Fruit fly (Drosophila melanogaster) whole organism, prepupa: ENCODE results near the gene CG33777.

Source experiments
- Blimp-1 ChIP-seq: fragments of 200-800 bp; sonication (Bioruptor generic); optimal IDR thresholded peaks from 3 replicates; lab custom pipeline; 2017; ENCODE audit warnings: missing biosample characterization, missing genetic modification characterization, mild to moderate bottlenecking, moderate library complexity, missing genetic modification reagents
- CG10631 ChIP-seq: fragments of 200-800 bp; sonication (Bioruptor generic); optimal IDR thresholded peaks from 2 replicates; lab custom pipeline; 2016; ENCODE audit warnings: missing biosample characterization, missing genetic modification characterization
- CG10669 ChIP-seq: fragments of 200-800 bp; sonication (Bioruptor generic); optimal IDR thresholded peaks from 3 replicates; lab custom pipeline; 2018; ENCODE audit warnings: missing biosample characterization, mild to moderate bottlenecking, missing genetic modification characterization, moderate library complexity
- CG11294 ChIP-seq: fragments of 200-800 bp; sonication (Bioruptor generic); IDR thresholded peaks from 2 replicates; pipeline ENCODE4 v1.3.6; 2022; ENCODE audit warnings: missing biosample characterization, missing genetic modification characterization
- CG11762 ChIP-seq: fragments of 200-800 bp; sonication (Bioruptor generic); optimal IDR thresholded peaks from 3 replicates; lab custom pipeline; 2016; ENCODE audit warnings: missing biosample characterization, missing genetic modification characterization; ENCODE audit not compliant: insufficient read depth
- CG11902 ChIP-seq: fragments of 200-800 bp; sonication (Bioruptor generic); optimal IDR thresholded peaks from 3 replicates; lab custom pipeline; 2016; ENCODE audit warnings: missing biosample characterization, missing genetic modification characterization
- CG15336 ChIP-seq: fragments of 200-800 bp; sonication (Bioruptor generic); IDR thresholded peaks from 2 replicates; pipeline ENCODE4 v1.3.6; 2022; ENCODE audit warnings: missing biosample characterization, missing genetic modification characterization
- CG16779 ChIP-seq: fragments of 200-800 bp; sonication (Bioruptor generic); optimal IDR thresholded peaks from 3 replicates; lab custom pipeline; 2017; ENCODE audit warnings: missing biosample characterization, mild to moderate bottlenecking, missing genetic modification characterization
- CG3032 ChIP-seq: fragments of 200-800 bp; optimal IDR thresholded peaks from 2 replicates; lab custom pipeline; 2019; ENCODE audit warnings: missing biosample characterization, mild to moderate bottlenecking, missing genetic modification characterization, moderate library complexity
- CG31627 ChIP-seq: fragments of 200-800 bp; sonication (Bioruptor generic); optimal IDR thresholded peaks from 3 replicates; lab custom pipeline; 2016; ENCODE audit warnings: missing biosample characterization, missing genetic modification characterization
- CG32006 ChIP-seq: fragments of 200-800 bp; sonication (Bioruptor generic); optimal IDR thresholded peaks from 3 replicates; lab custom pipeline; 2017; ENCODE audit warnings: missing biosample characterization, mild to moderate bottlenecking, missing genetic modification characterization
- CG3919 ChIP-seq: fragments of 200-800 bp; sonication (Bioruptor generic); optimal IDR thresholded peaks from 3 replicates; lab custom pipeline; 2016; ENCODE audit warnings: missing biosample characterization, missing genetic modification characterization
- CG6163 ChIP-seq: fragments of 200-800 bp; sonication (Bioruptor generic); IDR thresholded peaks from 3 replicates; pipeline ENCODE4 v1.3.6; 2022; ENCODE audit warnings: missing biosample characterization, missing genetic modification characterization
- CG6276 ChIP-seq: fragments of 200-800 bp; sonication (Bioruptor generic); optimal IDR thresholded peaks from 2 replicates; lab custom pipeline; 2017; ENCODE audit warnings: missing biosample characterization, mild to moderate bottlenecking, missing genetic modification characterization
- CG6792 ChIP-seq: fragments of 200-800 bp; sonication (Bioruptor generic); optimal IDR thresholded peaks from 3 replicates; lab custom pipeline; 2016; ENCODE audit warnings: missing biosample characterization, missing genetic modification characterization
- CG6808 ChIP-seq: fragments of 200-800 bp; sonication (Bioruptor generic); optimal IDR thresholded peaks from 3 replicates; lab custom pipeline; 2017; ENCODE audit warnings: missing biosample characterization, missing genetic modification characterization, mild to moderate bottlenecking, moderate library complexity, missing genetic modification reagents
- CG6854 ChIP-seq: fragments of 200-800 bp; sonication (Bioruptor generic); optimal IDR thresholded peaks from 2 replicates; lab custom pipeline; 2017; ENCODE audit warnings: missing biosample characterization, mild to moderate bottlenecking, missing genetic modification characterization
- CG7368 ChIP-seq: fragments of 200-800 bp; sonication (Bioruptor generic); optimal IDR thresholded peaks from 3 replicates; lab custom pipeline; 2016; ENCODE audit warnings: missing biosample characterization, missing genetic modification characterization
- CG8119 ChIP-seq: fragments of 200-800 bp; sonication (Bioruptor generic); IDR thresholded peaks from 3 replicates; pipeline ENCODE4 v1.3.6; 2022; ENCODE audit warnings: missing biosample characterization, missing genetic modification characterization
- CG8319 ChIP-seq: fragments of 200-800 bp; sonication (Bioruptor generic); optimal IDR thresholded peaks from 3 replicates; lab custom pipeline; 2016; ENCODE audit warnings: missing biosample characterization, missing genetic modification characterization
- CG9139 ChIP-seq: fragments of 200-800 bp; sonication (Bioruptor generic); optimal IDR thresholded peaks from 3 replicates; lab custom pipeline; 2017; ENCODE audit warnings: missing biosample characterization, mild to moderate bottlenecking, missing genetic modification characterization
- Eip78C ChIP-seq: fragments of 200-800 bp; sonication (Bioruptor generic); peaks from one replicate; lab custom pipeline; 2016; ENCODE audit warnings: missing biosample characterization, missing genetic modification characterization
- Eip93F ChIP-seq: fragments of 200-800 bp; sonication (Bioruptor generic); optimal IDR thresholded peaks from 2 replicates; lab custom pipeline; 2016; ENCODE audit warnings: missing biosample characterization, mild to moderate bottlenecking, missing genetic modification characterization
- Ets96B ChIP-seq: fragments of 200-800 bp; optimal IDR thresholded peaks from 2 replicates; lab custom pipeline; 2019; ENCODE audit warnings: missing biosample characterization, mild to moderate bottlenecking, missing genetic modification characterization, moderate library complexity
- Gug ChIP-seq: fragments of 200-800 bp; sonication (Bioruptor generic); IDR thresholded peaks from 2 replicates; pipeline ENCODE4 v1.3.6; 2022; ENCODE audit warnings: missing biosample characterization, missing genetic modification characterization
- Hr38 ChIP-seq: sonication (Bioruptor generic); optimal IDR thresholded peaks from 2 replicates; lab custom pipeline; 2016; ENCODE audit warnings: missing biosample characterization, missing genetic modification characterization
- Hr39 ChIP-seq: fragments of 200-800 bp; sonication (Bioruptor generic); optimal IDR thresholded peaks from 2 replicates; lab custom pipeline; 2016; ENCODE audit warnings: missing biosample characterization, missing genetic modification characterization
- Hr4 ChIP-seq: fragments of 200-800 bp; sonication (Bioruptor generic); optimal IDR thresholded peaks from 3 replicates; lab custom pipeline; 2016; ENCODE audit warnings: missing biosample characterization, missing genetic modification characterization
- Met ChIP-seq: fragments of 200-800 bp; sonication (Bioruptor generic); optimal IDR thresholded peaks from 3 replicates; lab custom pipeline; 2016; ENCODE audit warnings: missing biosample characterization, missing genetic modification characterization
- OdsH ChIP-seq: fragments of 200-800 bp; sonication (Bioruptor generic); optimal IDR thresholded peaks from 3 replicates; lab custom pipeline; 2016; ENCODE audit warnings: missing biosample characterization, missing genetic modification characterization
- Smox ChIP-seq: fragments of 200-800 bp; sonication (Bioruptor generic); optimal IDR thresholded peaks from 3 replicates; lab custom pipeline; 2016; ENCODE audit warnings: missing biosample characterization, missing genetic modification characterization
- Sox102F ChIP-seq: fragments of 200-800 bp; sonication (Bioruptor generic); optimal IDR thresholded peaks from 2 replicates; lab custom pipeline; 2016; ENCODE audit warnings: missing biosample characterization, mild to moderate bottlenecking, missing genetic modification characterization
- Sox14 ChIP-seq: fragments of 200-800 bp; sonication (Bioruptor generic); optimal IDR thresholded peaks from 3 replicates; lab custom pipeline; 2016; ENCODE audit warnings: missing biosample characterization, missing genetic modification characterization
- Sox15 ChIP-seq: fragments of 200-800 bp; sonication (Bioruptor generic); optimal IDR thresholded peaks from 3 replicates; lab custom pipeline; 2016; ENCODE audit warnings: missing biosample characterization, missing genetic modification characterization
- achi ChIP-seq: fragments of 200-800 bp; sonication (Bioruptor generic); optimal IDR thresholded peaks from 3 replicates; lab custom pipeline; 2016; ENCODE audit warnings: missing biosample characterization, missing genetic modification characterization
- cyc ChIP-seq: fragments of 200-800 bp; sonication (Bioruptor generic); optimal IDR thresholded peaks from 3 replicates; lab custom pipeline; 2016; ENCODE audit warnings: missing biosample characterization, missing genetic modification characterization
- dac ChIP-seq: fragments of 200-800 bp; sonication (Bioruptor generic); optimal IDR thresholded peaks from 2 replicates; lab custom pipeline; 2017; ENCODE audit warnings: missing biosample characterization, mild to moderate bottlenecking, missing genetic modification characterization
- dsx ChIP-seq: fragments of 200-800 bp; optimal IDR thresholded peaks from 3 replicates; lab custom pipeline; 2019; ENCODE audit warnings: missing biosample characterization, mild to moderate bottlenecking, missing genetic modification characterization, moderate library complexity; ENCODE audit not compliant: poor library complexity, severe bottlenecking
- eg ChIP-seq: fragments of 200-800 bp; sonication (Bioruptor generic); IDR thresholded peaks from 3 replicates; pipeline ENCODE4 v1.3.6; 2022; ENCODE audit warnings: missing biosample characterization, missing genetic modification characterization
- esn ChIP-seq: fragments of 200-800 bp; sonication (Bioruptor generic); optimal IDR thresholded peaks from 2 replicates; lab custom pipeline; 2016; ENCODE audit warnings: missing biosample characterization, mild to moderate bottlenecking, missing genetic modification characterization, moderate library complexity
- fd59A ChIP-seq: fragments of 200-800 bp; sonication (Bioruptor generic); optimal IDR thresholded peaks from 2 replicates; lab custom pipeline; 2017; ENCODE audit warnings: missing biosample characterization, mild to moderate bottlenecking, missing genetic modification characterization, missing genetic modification reagents
- fd85E ChIP-seq: fragments of 200-800 bp; sonication (Bioruptor generic); optimal IDR thresholded peaks from 3 replicates; lab custom pipeline; 2016; ENCODE audit warnings: missing biosample characterization, missing genetic modification characterization
- net ChIP-seq: fragments of 200-800 bp; sonication (Bioruptor generic); optimal IDR thresholded peaks from 3 replicates; lab custom pipeline; 2016; ENCODE audit warnings: missing biosample characterization, missing genetic modification characterization
- pdm3 ChIP-seq: fragments of 200-800 bp; sonication (Bioruptor generic); optimal IDR thresholded peaks from 3 replicates; lab custom pipeline; 2016; ENCODE audit warnings: missing biosample characterization, missing genetic modification characterization
- salr ChIP-seq, 2 experiments: fragments of 200-800 bp; sonication (Bioruptor generic); optimal IDR thresholded peaks; 3 replicates each; lab custom pipeline; 2016 to 2018; ENCODE audit warnings: missing biosample characterization in 2 of 2, missing genetic modification characterization in 2 of 2, mild to moderate bottlenecking in 1 of 2
- spab ChIP-seq: fragments of 200-800 bp; sonication (Bioruptor generic); optimal IDR thresholded peaks from 2 replicates; lab custom pipeline; 2017; ENCODE audit warnings: missing biosample characterization, mild to moderate bottlenecking, missing genetic modification characterization, missing genetic modification reagents
- vri ChIP-seq: fragments of 200-800 bp; sonication (Bioruptor generic); optimal IDR thresholded peaks from 3 replicates; lab custom pipeline; 2016; ENCODE audit warnings: missing biosample characterization, mild to moderate bottlenecking, missing genetic modification characterization

CG33777 gene

DNA sequence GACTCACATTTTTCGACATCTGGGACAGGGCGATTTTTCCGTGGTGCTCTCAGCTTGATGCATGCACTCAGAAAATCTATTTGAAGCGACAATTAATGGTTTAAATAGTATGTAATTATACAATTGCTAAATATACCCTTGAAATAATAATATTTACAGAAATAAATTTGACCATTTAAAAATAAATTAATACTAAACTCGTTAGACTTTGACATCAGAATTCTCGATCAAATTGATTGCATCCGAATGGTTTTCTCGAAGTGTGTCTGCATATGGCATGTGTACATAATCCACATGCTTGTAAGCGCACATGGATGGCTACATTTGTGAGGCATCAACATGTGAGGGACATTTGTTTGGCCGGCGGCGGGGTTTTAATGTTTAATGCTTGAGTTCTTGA is 8.4 kb downstream of the CG33777 start (continued):
- TF ChIP-seq CG6276 = peak; percentile 80
- peak; percentile 19 for TF ChIP-seq CG11902 (GFP tag; lab: Kevin White, UChicago)
- peak; percentile 90 for TF ChIP-seq OdsH (GFP tag; lab: Kevin White, UChicago)
- TF ChIP-seq Ets96B (tag; lab: Kevin White, UChicago) = peak; percentile 91
- TF ChIP-seq Sox15 = peak; percentile 53
- TF ChIP-seq Hr38 (GFP tag; lab: Kevin White, UChicago) = no peak
- TF ChIP-seq CG6808 (GFP tag; lab: Kevin White, UChicago) = peak; percentile 83
- peak; percentile 81 for TF ChIP-seq Gug (GFP tag; lab: Robert Waterston, UW)
- peak; percentile 79 for TF ChIP-seq fd59A (GFP tag; lab: Kevin White, UChicago)
- peak; percentile 72 for TF ChIP-seq cyc (GFP tag; lab: Kevin White, UChicago)
- TF ChIP-seq Blimp-1 = peak; percentile 40
- peak; percentile 91 for TF ChIP-seq CG15336 (GFP tag; lab: Robert Waterston, UW)
- peak; percentile 74 for TF ChIP-seq CG11294 (GFP tag; lab: Robert Waterston, UW)
- peak; percentile 88 for TF ChIP-seq Hr4 (GFP tag; lab: Kevin White, UChicago)
- peak; percentile 80 for TF ChIP-seq CG8319
- peak; percentile 68 to 83 for TF ChIP-seq salr (GFP tag; optimal IDR thresholded peaks at IDR 0.05; lab: Kevin White, UChicago)
- TF ChIP-seq net (GFP tag; lab: Kevin White, UChicago) = peak; percentile 90
- peak; percentile 36 for TF ChIP-seq Eip93F

DNA sequence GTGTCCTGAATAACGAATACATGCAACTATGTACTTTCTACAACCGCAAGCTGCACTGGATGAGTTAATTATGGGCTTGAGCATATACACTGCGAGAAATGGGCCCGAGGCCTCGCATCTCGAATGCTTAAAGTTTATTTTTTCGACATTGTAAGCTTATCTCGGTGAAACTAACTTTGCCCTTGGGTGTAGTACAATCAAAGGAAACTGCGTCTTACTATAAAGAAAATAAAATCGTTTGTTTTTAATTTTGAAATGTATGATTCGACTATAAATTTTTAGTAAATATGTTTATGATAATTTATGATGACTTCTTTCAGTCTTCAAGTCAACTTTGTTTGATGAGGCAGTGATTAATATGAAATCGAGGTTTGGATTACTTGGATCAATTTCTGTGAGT is 9.3 kb downstream of the CG33777 start:
- TF ChIP-seq fd85E (GFP tag; lab: Kevin White, UChicago) (no peak), CG16779 (tag; lab: Kevin White, UChicago) (no peak), Sox102F (GFP tag; lab: Kevin White, UChicago) (peak; percentile 56), Eip78C (peak; percentile 95), CG8319 (peak; percentile 43), dac (GFP tag; lab: Kevin White, UChicago) (peak; percentile 46), Hr39 (GFP tag; lab: Kevin White, UChicago) (peak; percentile 46), Sox15 (peak; percentile 39), Gug (GFP tag; lab: Robert Waterston, UW) (no peak), CG11902 (GFP tag; lab: Kevin White, UChicago) (peak; percentile 16), CG6854 (no peak), vri (no peak), dsx (GFP tag; lab: Kevin White, UChicago) (peak; percentile 72), spab (GFP tag; lab: Kevin White, UChicago) (peak; percentile 40), CG6792 (GFP tag; lab: Kevin White, UChicago) (peak; percentile 65), CG6163 (GFP tag; lab: Robert Waterston, UW) (peak; percentile 69), eg (no peak; the same call in 1 of the 3 replicates), CG7368 (GFP tag; lab: Kevin White, UChicago) (peak; percentile 22), Hr4 (GFP tag; lab: Kevin White, UChicago) (peak; percentile 76), CG32006 (GFP tag; lab: Kevin White, UChicago) (peak; percentile 77), CG8119 (GFP tag; lab: Robert Waterston, UW) (peak; percentile 59; the same call in 2 of the 3 replicates), Met (GFP tag; lab: Kevin White, UChicago) (peak; percentile 62), Eip93F (no peak), salr (GFP tag; optimal IDR thresholded peaks at IDR 0.05; lab: Kevin White, UChicago) (peak in 1 of 2 experiments; percentile 68), cyc (GFP tag; lab: Kevin White, UChicago) (peak; percentile 57), Hr38 (GFP tag; lab: Kevin White, UChicago) (no peak), CG11762 (GFP tag; lab: Kevin White, UChicago) (peak; percentile 43), CG9139 (no peak), fd59A (GFP tag; lab: Kevin White, UChicago) (peak; percentile 60), CG31627 (peak; percentile 54), CG3919 (GFP tag; lab: Kevin White, UChicago) (peak; percentile 73), esn (GFP tag; lab: Kevin White, UChicago) (peak; percentile 59), CG10631 (GFP tag; lab: Kevin White, UChicago) (peak; percentile 68), pdm3 (GFP tag; lab: Kevin White, UChicago) (peak; percentile 69), CG3032 (peak; percentile 55), Smox (GFP tag; lab: Kevin White, UChicago) (peak; percentile 45), CG6808 (GFP tag; lab: Kevin White, UChicago) (peak; percentile 52), OdsH (GFP tag; lab: Kevin White, UChicago) (peak; percentile 69), CG10669 (peak; percentile 65), net (GFP tag; lab: Kevin White, UChicago) (peak; percentile 68), Sox14 (GFP tag; lab: Kevin White, UChicago) (peak; percentile 62), Blimp-1 (no peak), CG11294 (GFP tag; lab: Robert Waterston, UW) (no peak), achi (peak; percentile 61)
